Worm (Caenorhabditis elegans): ENCODE data around the gene scl-27.

Gene scl-27

ce11 chrV:381227-381950 is 18.4 kb upstream of the scl-27 start, which contains the start of gene ZK6.8 (continued):
- no peak for TF ChIP-seq ceh-9 (tag; optimal IDR thresholded peaks at IDR 0.05)

ce11 chrV:384511-384910 is 15.3 kb upstream of the scl-27 start:
- no peak for TF ChIP-seq mdl-1 (tag; optimal IDR thresholded peaks at IDR 0.05)
- no peak for TF ChIP-seq nfya-1 (tag; optimal IDR thresholded peaks at IDR 0.05; ENCODE audit: insufficient read depth)
- peak; percentile 83 for TF ChIP-seq elt-2 (tag; optimal IDR thresholded peaks at IDR 0.05)
- peak; percentile 31 for TF ChIP-seq pqm-1 (tag; optimal IDR thresholded peaks at IDR 0.05)

ce11 chrV:385488-385887 is 14.3 kb upstream of the scl-27 start, which contains the start of gene lipl-5:
Gene lipl-5, plus strand, starts transcription at chrV:385746.
- TF ChIP-seq elt-2 (tag; optimal IDR thresholded peaks at IDR 0.05) = peak; percentile 96
- no peak for TF ChIP-seq nfya-1 (tag; optimal IDR thresholded peaks at IDR 0.05; ENCODE audit: insufficient read depth)
- TF ChIP-seq nhr-76 (tag; optimal IDR thresholded peaks at IDR 0.05) = no peak
- no peak for TF ChIP-seq fos-1 (tag; optimal IDR thresholded peaks at IDR 0.05)
- no peak for TF ChIP-seq nhr-12 (tag; optimal IDR thresholded peaks at IDR 0.05)
- no peak for TF ChIP-seq nhr-23 (tag; optimal IDR thresholded peaks at IDR 0.05)
- TF ChIP-seq nhr-77 (tag; optimal IDR thresholded peaks at IDR 0.05) = no peak
- peak; percentile 90 for TF ChIP-seq pqm-1 (tag; optimal IDR thresholded peaks at IDR 0.05)
- no peak for TF ChIP-seq nhr-237 (tag; optimal IDR thresholded peaks at IDR 0.05)
- TF ChIP-seq jun-1 (tag; optimal IDR thresholded peaks at IDR 0.05) = peak; percentile 45
- TF ChIP-seq ztf-11 (tag; optimal IDR thresholded peaks at IDR 0.05) = no peak
- no peak for TF ChIP-seq egl-27 (tag; optimal IDR thresholded peaks at IDR 0.05)
- TF ChIP-seq elt-1 (tag; optimal IDR thresholded peaks at IDR 0.05) = no peak
- no peak for TF ChIP-seq ama-1 (optimal IDR thresholded peaks at IDR 0.05)
- no peak for TF ChIP-seq ceh-16 (tag; optimal IDR thresholded peaks at IDR 0.05)
- TF ChIP-seq zag-1 (tag; optimal IDR thresholded peaks at IDR 0.05) = no peak
- no peak for TF ChIP-seq snpc-4 (tag; optimal IDR thresholded peaks at IDR 0.05)
- peak; percentile 54 for TF ChIP-seq pha-4 (tag; optimal IDR thresholded peaks at IDR 0.05)
- no peak for TF ChIP-seq mdl-1 (tag; optimal IDR thresholded peaks at IDR 0.05)
- no peak for TF ChIP-seq ZK546.5 (tag; optimal IDR thresholded peaks at IDR 0.05)
- no peak for TF ChIP-seq lin-15B (tag; optimal IDR thresholded peaks at IDR 0.05)
- TF ChIP-seq nhr-28 (tag; optimal IDR thresholded peaks at IDR 0.05) = no peak
- TF ChIP-seq ztf-4 (tag; optimal IDR thresholded peaks at IDR 0.05) = no peak
- TF ChIP-seq daf-12 (tag; optimal IDR thresholded peaks at IDR 0.05) = no peak
- TF ChIP-seq fkh-10 (GFP tag; optimal IDR thresholded peaks at IDR 0.05) = no peak

ce11 chrV:388397-388796 is 11.4 kb upstream of the scl-27 start, which contains the start of gene ZK6.6:
Gene ZK6.6, plus strand, starts transcription at chrV:388697.
- no peak for TF ChIP-seq fos-1 (tag; optimal IDR thresholded peaks at IDR 0.05)
- no peak for TF ChIP-seq ZK546.5 (tag; optimal IDR thresholded peaks at IDR 0.05)
- no peak for TF ChIP-seq lin-15B (tag; optimal IDR thresholded peaks at IDR 0.05)
- no peak for TF ChIP-seq unc-62 (GFP tag; optimal IDR thresholded peaks at IDR 0.05)
- TF ChIP-seq pqm-1 (tag; optimal IDR thresholded peaks at IDR 0.05) = no peak
- no peak for TF ChIP-seq ztf-11 (tag; optimal IDR thresholded peaks at IDR 0.05)
- TF ChIP-seq elt-2 (tag; optimal IDR thresholded peaks at IDR 0.05) = no peak
- no peak for TF ChIP-seq nhr-23 (tag; optimal IDR thresholded peaks at IDR 0.05)
- TF ChIP-seq ama-1 (optimal IDR thresholded peaks at IDR 0.05) = no peak
- no peak for TF ChIP-seq R02D3.7 (tag; optimal IDR thresholded peaks at IDR 0.05)
- no peak for TF ChIP-seq lsy-12 (tag; optimal IDR thresholded peaks at IDR 0.05)
- TF ChIP-seq aly-2 (tag; optimal IDR thresholded peaks at IDR 0.05) = no peak
- no peak for TF ChIP-seq ceh-9 (tag; optimal IDR thresholded peaks at IDR 0.05)
- no peak for TF ChIP-seq elt-3 (tag; optimal IDR thresholded peaks at IDR 0.05)
- no peak for TF ChIP-seq ceh-28 (tag; optimal IDR thresholded peaks at IDR 0.05)
- TF ChIP-seq lin-39 (tag; optimal IDR thresholded peaks at IDR 0.05) = no peak

- TF ChIP-seq nhr-77 (tag; optimal IDR thresholded peaks at IDR 0.05) = no peak
- TF ChIP-seq pqm-1 (tag; optimal IDR thresholded peaks at IDR 0.05) = no peak
- no peak for TF ChIP-seq nhr-76 (tag; optimal IDR thresholded peaks at IDR 0.05)
- TF ChIP-seq lin-39 (tag; optimal IDR thresholded peaks at IDR 0.05) = no peak
- TF ChIP-seq pha-4 (tag; optimal IDR thresholded peaks at IDR 0.05) = no peak
- no peak for TF ChIP-seq tbx-2 (tag; optimal IDR thresholded peaks at IDR 0.05)
- no peak for TF ChIP-seq nhr-11 (tag; optimal IDR thresholded peaks at IDR 0.05)
- no peak for TF ChIP-seq ztf-4 (tag; optimal IDR thresholded peaks at IDR 0.05)
- TF ChIP-seq nhr-67 (tag; optimal IDR thresholded peaks at IDR 0.05) = no peak
- TF ChIP-seq nhr-28 (tag; optimal IDR thresholded peaks at IDR 0.05) = no peak
- TF ChIP-seq eor-1 (tag; optimal IDR thresholded peaks at IDR 0.05) = no peak
These were observed 7.6 kb upstream of the scl-27 start, which contains the start of gene nhr-254 for ce11 chrV:392199-392678. Gene nhr-254, plus strand, starts transcription at chrV:392628.

Data from whole organism, L3 larva.